Worm (Caenorhabditis elegans): ENCODE measurements around the gene arx-4.
A peak's percentile ranks its signal among the peaks of the same experiment; 100 is the strongest.

The arx-4 gene

DNA sequence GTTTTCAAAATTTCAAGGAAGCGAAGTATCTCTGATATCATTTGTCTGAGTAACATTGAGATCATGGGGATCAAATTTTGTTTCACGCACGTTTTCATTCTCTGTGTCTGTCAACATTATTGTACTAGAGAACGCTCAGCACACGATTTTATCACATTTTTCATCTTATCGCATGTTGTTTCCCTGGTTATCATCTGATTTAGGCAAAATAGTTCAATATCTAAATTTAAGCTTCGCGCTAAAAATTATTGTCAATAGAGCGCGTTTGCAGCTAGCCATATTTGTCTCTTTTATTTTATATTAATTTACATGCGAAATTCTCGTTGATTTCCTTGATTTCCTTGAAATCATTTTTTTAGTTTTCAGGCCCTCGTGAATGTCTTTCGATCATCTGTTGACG is 16.6 kb upstream of the arx-4 start, which contains the start of gene K02F3.2 (continued):
- TF ChIP-seq ceh-82 (tag; optimal IDR thresholded peaks at IDR 0.05), result peak in 1 of 3 experiments; percentile 25
- TF ChIP-seq tbx-2 (tag; optimal IDR thresholded peaks at IDR 0.05), result peak; percentile 58
- TF ChIP-seq nhr-20 (tag; optimal IDR thresholded peaks at IDR 0.05), result peak; percentile 64
- no peak for TF ChIP-seq aha-1 (tag; optimal IDR thresholded peaks at IDR 0.05)
- peak; percentile 91 to 97 for TF ChIP-seq lin-35 (GFP tag; optimal IDR thresholded peaks at IDR 0.05)
- TF ChIP-seq elt-2 (tag; optimal IDR thresholded peaks at IDR 0.05), result peak; percentile 78
- peak; percentile 47 for TF ChIP-seq lir-3 (tag; optimal IDR thresholded peaks at IDR 0.05; ENCODE audit: poor library complexity)
- no peak for TF ChIP-seq pqm-1 (tag; optimal IDR thresholded peaks at IDR 0.05)
- peak; percentile 21 for TF ChIP-seq lin-15B (tag; optimal IDR thresholded peaks at IDR 0.05)
- no peak for TF ChIP-seq nhr-77 (tag; optimal IDR thresholded peaks at IDR 0.05)
- no peak for TF ChIP-seq pax-3 (tag; optimal IDR thresholded peaks at IDR 0.05)
- TF ChIP-seq snu-23 (GFP tag; optimal IDR thresholded peaks at IDR 0.05), result peak; percentile 69
- peak in 2 of 6 experiments; percentile 32 to 84 for TF ChIP-seq elt-3 (tag; optimal IDR thresholded peaks at IDR 0.05)

DNA sequence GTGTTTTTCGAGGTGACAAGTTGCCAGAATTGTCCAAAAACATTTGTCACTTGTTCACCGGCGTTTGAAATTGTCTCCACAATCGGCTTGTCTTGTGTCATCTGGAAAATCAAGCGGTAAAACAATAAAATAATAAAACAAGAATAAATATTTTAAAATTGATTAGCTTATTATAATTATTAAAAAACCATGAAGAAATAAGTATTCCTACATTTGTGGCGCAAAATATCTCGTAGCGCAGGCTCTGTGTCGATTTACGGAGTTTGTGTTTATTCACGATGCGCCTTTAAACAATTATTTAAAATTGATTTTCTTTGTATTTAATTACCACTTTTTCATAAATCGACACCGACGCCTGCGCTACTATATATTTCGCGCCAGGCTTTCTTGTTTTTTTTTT is 9.8 kb upstream of the arx-4 start, which contains the start of gene moma-1:
TSS of gene moma-1 (minus strand) at position 101 of the 400 bp plus-strand sequence.
- TF ChIP-seq nhr-85 (tag) (peak; percentile 44), nhr-90 (tag; optimal IDR thresholded peaks at IDR 0.05; ENCODE audit: poor library complexity) (peak; percentile 18), ceh-90 (tag; optimal IDR thresholded peaks at IDR 0.05) (no peak)

DNA sequence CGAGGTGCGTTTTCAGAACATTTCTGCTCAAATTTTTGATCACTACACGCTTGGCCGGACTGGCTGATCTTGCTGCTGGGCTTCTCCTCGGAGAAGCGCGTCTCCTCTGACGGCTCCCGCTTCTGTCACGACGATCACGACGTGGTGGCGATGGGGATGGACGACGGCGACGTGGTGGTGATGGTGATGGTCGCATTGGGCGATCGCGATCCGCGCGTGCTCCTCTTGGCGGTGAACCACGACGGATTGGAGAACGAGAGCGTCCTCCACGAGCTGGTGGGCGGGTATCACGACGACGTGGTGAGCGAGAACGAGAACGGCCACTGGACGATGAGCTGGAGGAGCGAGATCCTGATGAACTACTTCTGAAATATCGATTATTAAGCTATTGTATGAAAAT is 8.7 kb upstream of the arx-4 start:
- TF ChIP-seq lir-3 (tag; optimal IDR thresholded peaks at IDR 0.05; ENCODE audit: poor library complexity), result no peak
- no peak for TF ChIP-seq unc-30 (tag; optimal IDR thresholded peaks at IDR 0.05)
- TF ChIP-seq nhr-12 (tag; optimal IDR thresholded peaks at IDR 0.05), result no peak
- no peak for TF ChIP-seq dpl-1 (GFP tag; optimal IDR thresholded peaks at IDR 0.05)
- TF ChIP-seq snpc-4 (tag; optimal IDR thresholded peaks at IDR 0.05), result no peak
- no peak for TF ChIP-seq Y116A8C.19 (tag; optimal IDR thresholded peaks at IDR 0.05; ENCODE audit: borderline replicate concordance)
- TF ChIP-seq ceh-90 (tag; optimal IDR thresholded peaks at IDR 0.05), result no peak
- no peak for TF ChIP-seq sup-37 (GFP tag; optimal IDR thresholded peaks at IDR 0.05)
- no peak for TF ChIP-seq nhr-85 (tag)

DNA sequence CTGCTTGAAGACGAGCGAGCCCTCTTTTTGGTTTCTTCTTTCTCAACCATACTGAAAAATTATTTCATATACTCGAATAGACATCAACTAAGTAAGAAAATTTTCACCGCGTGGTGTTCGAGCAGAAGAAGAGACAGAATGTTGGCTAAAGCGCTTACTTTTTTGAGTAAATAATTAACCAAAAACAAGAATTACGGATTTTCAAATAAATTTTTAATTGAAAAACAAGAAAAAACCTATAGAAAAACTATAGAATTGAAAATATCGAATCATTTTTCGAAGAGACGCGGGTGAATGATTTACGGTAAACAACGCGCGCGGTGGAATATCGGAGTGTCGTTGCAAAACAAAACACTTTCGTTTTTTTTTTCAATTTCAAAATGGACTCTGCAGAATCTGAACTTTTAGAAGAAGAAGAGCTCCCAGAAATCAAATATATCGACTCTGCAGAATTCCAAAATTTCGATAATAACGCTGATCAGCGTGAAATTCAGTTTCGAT is 8.2 kb upstream of the arx-4 start, which contains the start of the genes rnp-5 and tag-51:
TSS of gene rnp-5 (minus strand) at position 51 of the 501 bp plus-strand sequence.
TSS of gene tag-51 (plus strand) at position 363 of the 501 bp plus-strand sequence.
- TF ChIP-seq nhr-237 (tag; optimal IDR thresholded peaks at IDR 0.05) (no peak), lsy-2 (tag; optimal IDR thresholded peaks at IDR 0.05) (peak; percentile 19 to 49), ets-5 (GFP tag; IDR thresholded peaks at IDR 0.05) (no peak), ceh-8 (GFP tag; optimal IDR thresholded peaks at IDR 0.05) (no peak), hlh-17 (GFP tag; optimal IDR thresholded peaks at IDR 0.05; ENCODE audit: borderline replicate concordance) (no peak), pqm-1 (tag; optimal IDR thresholded peaks at IDR 0.05) (no peak), lin-15B (tag; optimal IDR thresholded peaks at IDR 0.05) (no peak), blmp-1 (tag; optimal IDR thresholded peaks at IDR 0.05) (peak; percentile 90), skn-1 (tag; optimal IDR thresholded peaks at IDR 0.05) (no peak), ces-1 (GFP tag; optimal IDR thresholded peaks at IDR 0.05) (no peak), mab-9 (GFP tag; IDR thresholded peaks at IDR 0.05) (no peak), dpl-1 (GFP tag; optimal IDR thresholded peaks at IDR 0.05) (peak in 1 of 3 experiments; percentile 48), elt-2 (tag; optimal IDR thresholded peaks at IDR 0.05) (no peak), hpl-2 (GFP tag; optimal IDR thresholded peaks at IDR 0.05) (no peak), egl-27 (tag; optimal IDR thresholded peaks at IDR 0.05) (no peak), efl-1 (optimal IDR thresholded peaks at IDR 0.05) (peak; percentile 16 to 32), efl-1 (GFP tag; optimal IDR thresholded peaks at IDR 0.05 in 1 of 2) (peak in 1 of 2 experiments; percentile 31), snu-23 (GFP tag; optimal IDR thresholded peaks at IDR 0.05) (peak; percentile 18), aly-2 (tag; optimal IDR thresholded peaks at IDR 0.05) (no peak), isw-1 (GFP tag; IDR thresholded peaks at IDR 0.05) (no peak), tbx-2 (tag; optimal IDR thresholded peaks at IDR 0.05) (no peak), mef-2 (tag; optimal IDR thresholded peaks at IDR 0.05) (no peak), hlh-4 (tag; optimal IDR thresholded peaks at IDR 0.05) (no peak), lin-35 (GFP tag; optimal IDR thresholded peaks at IDR 0.05) (peak; percentile 36 to 56), alr-1 (tag; optimal IDR thresholded peaks at IDR 0.05; ENCODE audit: borderline replicate concordance) (no peak)
